Worm (Caenorhabditis elegans) whole organism, early embryonic: ENCODE results near the gene dat-1.

Source experiments
- B0310.2 ChIP-seq: sonication (generic microtip); optimal IDR thresholded peaks from 2 replicates; lab custom pipeline; 2016; ENCODE audit warnings: mild to moderate bottlenecking, missing genetic modification characterization, missing compliant biosample characterization
- F13C5.2 ChIP-seq: sonication (generic microtip); optimal IDR thresholded peaks from 2 replicates; lab custom pipeline; 2017; ENCODE audit warnings: mild to moderate bottlenecking, missing genetic modification characterization, inconsistent platforms, missing compliant biosample characterization
- aly-1 ChIP-seq: sonication (generic microtip); optimal IDR thresholded peaks from 2 replicates; lab custom pipeline; 2016; ENCODE audit warnings: missing genetic modification characterization, missing compliant biosample characterization
- ama-1 ChIP-seq: fragments of 150-350 bp; optimal IDR thresholded peaks from 2 replicates; lab custom pipeline; 2014
- ceh-13 ChIP-seq: fragments of 200-800 bp; sonication (Bioruptor generic); optimal IDR thresholded peaks from 2 replicates; lab custom pipeline; 2018; ENCODE audit warnings: mild to moderate bottlenecking, missing genetic modification characterization, missing compliant biosample characterization
- ceh-36 ChIP-seq: sonication (generic microtip); optimal IDR thresholded peaks from 2 replicates; lab custom pipeline; 2016; ENCODE audit warnings: missing genetic modification characterization, inconsistent platforms, missing compliant biosample characterization
- ets-7 ChIP-seq: sonication (generic microtip); optimal IDR thresholded peaks from 2 replicates; lab custom pipeline; 2016; ENCODE audit warnings: missing genotype, missing genetic modification characterization, missing compliant biosample characterization
- flt-1 ChIP-seq: fragments of 200-800 bp; sonication (Bioruptor generic); IDR thresholded peaks from 2 replicates; pipeline ENCODE4 v1.3.6; 2022; ENCODE audit warnings: missing genetic modification characterization, missing compliant biosample characterization
- hmbx-1 ChIP-seq: sonication (generic microtip); optimal IDR thresholded peaks from 2 replicates; lab custom pipeline; 2016; ENCODE audit warnings: mild to moderate bottlenecking, missing genetic modification characterization, missing compliant biosample characterization
- hmg-4 ChIP-seq: fragments of 200-800 bp; sonication (Bioruptor generic); optimal IDR thresholded peaks from 2 replicates; lab custom pipeline; 2018; ENCODE audit warnings: mild to moderate bottlenecking, missing genetic modification characterization, missing compliant biosample characterization
- hnd-1 ChIP-seq: sonication (generic microtip); optimal IDR thresholded peaks from 2 replicates; lab custom pipeline; 2016; ENCODE audit warnings: missing genetic modification characterization, missing compliant biosample characterization
- pes-1 ChIP-seq: fragments of 200-800 bp; sonication (Bioruptor generic); IDR thresholded peaks from 2 replicates; pipeline ENCODE4 v1.3.6; 2022; ENCODE audit warnings: missing genetic modification reagents, missing genetic modification characterization, missing compliant biosample characterization
- scrt-1 ChIP-seq: fragments of 200-800 bp; sonication (Bioruptor generic); IDR thresholded peaks from 2 replicates; pipeline ENCODE4 v1.3.6; 2022; ENCODE audit warnings: missing genetic modification characterization, missing compliant biosample characterization
- sea-1 ChIP-seq: fragments of 200-800 bp; sonication (Bioruptor generic); conservative IDR thresholded peaks from 2 replicates; pipeline ENCODE4 v1.3.6; 2022; ENCODE audit warnings: missing genetic modification characterization, missing compliant biosample characterization
- tbx-11 ChIP-seq: fragments of 200-800 bp; sonication (Bioruptor generic); IDR thresholded peaks from 2 replicates; pipeline ENCODE4 v1.3.6; 2022; ENCODE audit warnings: missing genetic modification characterization, missing compliant biosample characterization
- tbx-37 ChIP-seq: fragments of 200-800 bp; sonication (Bioruptor generic); conservative IDR thresholded peaks from 2 replicates; pipeline ENCODE4 v1.3.6; 2022; ENCODE audit warnings: missing genetic modification reagents, missing genetic modification characterization, missing compliant biosample characterization
- tra-4 ChIP-seq: sonication (generic microtip); optimal IDR thresholded peaks from 2 replicates; lab custom pipeline; 2017; ENCODE audit warnings: missing genetic modification characterization, missing compliant biosample characterization

Gene dat-1

ce11 chrIII:9255801-9256200 lies 13.0 kb downstream of the dat-1 start:
- TF ChIP-seq F13C5.2 (tag; lab: Kevin White, UChicago), result no peak
- no peak for TF ChIP-seq hnd-1 (tag; lab: Kevin White, UChicago)
- TF ChIP-seq ama-1 (lab: Kevin White, UChicago), result no peak
- TF ChIP-seq tbx-11 (GFP tag; lab: Robert Waterston, UW), result no peak
- no peak for TF ChIP-seq hmg-4 (GFP tag; lab: Kevin White, UChicago)
- no peak for TF ChIP-seq scrt-1 (GFP tag; lab: Robert Waterston, UW)
- TF ChIP-seq flt-1 (GFP tag; lab: Robert Waterston, UW), result no peak
- TF ChIP-seq B0310.2 (tag; lab: Kevin White, UChicago), result no peak
- no peak for TF ChIP-seq tbx-37
- no peak for TF ChIP-seq ceh-13
- no peak for TF ChIP-seq hmbx-1 (tag; lab: Kevin White, UChicago)
- no peak for TF ChIP-seq pes-1 (GFP tag; lab: Robert Waterston, UW)
- no peak for TF ChIP-seq aly-1 (tag; lab: Kevin White, UChicago)
- no peak for TF ChIP-seq tra-4 (tag; lab: Kevin White, UChicago)
- TF ChIP-seq ceh-36, result no peak
- TF ChIP-seq sea-1 (GFP tag; lab: Robert Waterston, UW), result no peak

ce11 chrIII:9256961-9257360 lies 14.2 kb downstream of the dat-1 start, which contains the start of gene M01A8.1:
M01A8.1 (plus strand) TSS chrIII:9257261.
- TF ChIP-seq ama-1 (lab: Kevin White, UChicago) (no peak), tbx-11 (GFP tag; lab: Robert Waterston, UW) (no peak), aly-1 (tag; lab: Kevin White, UChicago) (no peak), hmg-4 (GFP tag; lab: Kevin White, UChicago) (no peak), ceh-36 (no peak), tra-4 (tag; lab: Kevin White, UChicago) (no peak), flt-1 (GFP tag; lab: Robert Waterston, UW) (no peak), sea-1 (GFP tag; lab: Robert Waterston, UW) (no peak), hmbx-1 (tag; lab: Kevin White, UChicago) (no peak), F13C5.2 (tag; lab: Kevin White, UChicago) (no peak), scrt-1 (GFP tag; lab: Robert Waterston, UW) (no peak), B0310.2 (tag; lab: Kevin White, UChicago) (no peak), tbx-37 (no peak), ets-7 (tag; lab: Kevin White, UChicago) (no peak), ceh-13 (no peak), hnd-1 (tag; lab: Kevin White, UChicago) (no peak), pes-1 (GFP tag; lab: Robert Waterston, UW) (no peak)

- TF ChIP-seq ets-7 (tag; lab: Kevin White, UChicago) (no peak), tbx-11 (GFP tag; lab: Robert Waterston, UW) (no peak), scrt-1 (GFP tag; lab: Robert Waterston, UW) (no peak), hmg-4 (GFP tag; lab: Kevin White, UChicago) (no peak), tbx-37 (no peak), tra-4 (tag; lab: Kevin White, UChicago) (no peak), B0310.2 (tag; lab: Kevin White, UChicago) (no peak), aly-1 (tag; lab: Kevin White, UChicago) (no peak), flt-1 (GFP tag; lab: Robert Waterston, UW) (no peak), ceh-13 (no peak), ama-1 (lab: Kevin White, UChicago) (no peak), ceh-36 (no peak), hmbx-1 (tag; lab: Kevin White, UChicago) (no peak)
Measured at ce11 chrIII:9258510-9258909, 15.7 kb downstream of the dat-1 start.

ce11 chrIII:9269012-9269471 lies 26.3 kb downstream of the dat-1 start, which contains the start of gene clip-1:
clip-1 (minus strand) TSS chrIII:9269062.
- TF ChIP-seq B0310.2 (tag; lab: Kevin White, UChicago) (no peak), aly-1 (tag; lab: Kevin White, UChicago) (no peak), ets-7 (tag; lab: Kevin White, UChicago) (no peak), tbx-37 (no peak), scrt-1 (GFP tag; lab: Robert Waterston, UW) (no peak), hnd-1 (tag; lab: Kevin White, UChicago) (no peak)

ce11 chrIII:9270183-9270582 lies 27.4 kb downstream of the dat-1 start:
- no peak for TF ChIP-seq flt-1 (GFP tag; lab: Robert Waterston, UW)
- TF ChIP-seq sea-1 (GFP tag; lab: Robert Waterston, UW), result no peak
- TF ChIP-seq tbx-37, result no peak
- no peak for TF ChIP-seq hnd-1 (tag; lab: Kevin White, UChicago)
- no peak for TF ChIP-seq ceh-13
- no peak for TF ChIP-seq aly-1 (tag; lab: Kevin White, UChicago)
- no peak for TF ChIP-seq hmbx-1 (tag; lab: Kevin White, UChicago)
- no peak for TF ChIP-seq tra-4 (tag; lab: Kevin White, UChicago)
- TF ChIP-seq tbx-11 (GFP tag; lab: Robert Waterston, UW), result no peak
- no peak for TF ChIP-seq ama-1 (lab: Kevin White, UChicago)
- TF ChIP-seq ceh-36, result no peak
- no peak for TF ChIP-seq F13C5.2 (tag; lab: Kevin White, UChicago)
- TF ChIP-seq hmg-4 (GFP tag; lab: Kevin White, UChicago), result no peak
- no peak for TF ChIP-seq pes-1 (GFP tag; lab: Robert Waterston, UW)
- no peak for TF ChIP-seq ets-7 (tag; lab: Kevin White, UChicago)
- TF ChIP-seq B0310.2 (tag; lab: Kevin White, UChicago), result no peak

- TF ChIP-seq scrt-1 (GFP tag; lab: Robert Waterston, UW) (no peak), ceh-13 (no peak), F13C5.2 (tag; lab: Kevin White, UChicago) (no peak), ama-1 (lab: Kevin White, UChicago) (no peak), ets-7 (tag; lab: Kevin White, UChicago) (no peak), flt-1 (GFP tag; lab: Robert Waterston, UW) (no peak), sea-1 (GFP tag; lab: Robert Waterston, UW) (no peak), tbx-11 (GFP tag; lab: Robert Waterston, UW) (no peak), hmbx-1 (tag; lab: Kevin White, UChicago) (no peak), pes-1 (GFP tag; lab: Robert Waterston, UW) (no peak), ceh-36 (no peak), tbx-37 (no peak)
Measured at ce11 chrIII:9271389-9271918, 28.7 kb downstream of the dat-1 start.
